Fruit fly (Drosophila melanogaster) whole organism, embryonic: ENCODE results near the gene CG8112.

ENCODE experiments used
- Ada2b ChIP-seq: fragments of 200-800 bp; sonication (Bioruptor generic); IDR thresholded peaks from 2 replicates; pipeline ENCODE4 v1.3.6; 2022; ENCODE audit warnings: missing biosample characterization, missing genetic modification characterization
- Antp ChIP-seq: fragments of 200-800 bp; sonication (Bioruptor generic); optimal IDR thresholded peaks from 3 replicates; lab custom pipeline; 2016; ENCODE audit warnings: missing biosample characterization, missing genetic modification characterization
- Atf-2 ChIP-seq: fragments of 200-800 bp; sonication (Bioruptor generic); optimal IDR thresholded peaks from 2 replicates; lab custom pipeline; 2016; ENCODE audit warnings: missing biosample characterization, missing genetic modification characterization
- B-H1 ChIP-seq: fragments of 200-800 bp; sonication (Bioruptor generic); IDR thresholded peaks from 3 replicates; pipeline ENCODE4 v1.3.6; 2022; ENCODE audit warnings: missing biosample characterization, missing genetic modification characterization
- Bdp1 ChIP-seq: fragments of 200-800 bp; sonication (Bioruptor generic); optimal IDR thresholded peaks from 3 replicates; lab custom pipeline; 2016; ENCODE audit warnings: missing biosample characterization, missing genetic modification characterization
- Blimp-1 ChIP-seq: fragments of 200-800 bp; sonication (Bioruptor generic); optimal IDR thresholded peaks from 3 replicates; lab custom pipeline; 2018; ENCODE audit warnings: missing biosample characterization, missing genetic modification characterization, mild to moderate bottlenecking, moderate library complexity, missing genetic modification reagents
- Bteb2 ChIP-seq: fragments of 200-800 bp; sonication (Bioruptor generic); optimal IDR thresholded peaks from 2 replicates; lab custom pipeline; 2016; ENCODE audit warnings: missing biosample characterization, missing genetic modification characterization
- CG10959 ChIP-seq: fragments of 200-800 bp; sonication (Bioruptor generic); IDR thresholded peaks from 2 replicates; pipeline ENCODE4 v1.3.6; 2022; ENCODE audit warnings: missing biosample characterization, missing genetic modification characterization
- CG12744 ChIP-seq: fragments of 200-800 bp; sonication (Bioruptor generic); optimal IDR thresholded peaks from 2 replicates; lab custom pipeline; 2016; ENCODE audit warnings: missing biosample characterization, missing genetic modification characterization
- CG12942 ChIP-seq: fragments of 200-800 bp; sonication (Bioruptor generic); optimal IDR thresholded peaks from 3 replicates; lab custom pipeline; 2016; ENCODE audit warnings: missing biosample characterization, missing genetic modification characterization
- CG15011 ChIP-seq: fragments of 200-800 bp; sonication (Bioruptor generic); optimal IDR thresholded peaks from 3 replicates; lab custom pipeline; 2018; ENCODE audit warnings: missing biosample characterization, mild to moderate bottlenecking, missing genetic modification characterization
- CG15269 ChIP-seq: fragments of 200-800 bp; sonication (Bioruptor generic); optimal IDR thresholded peaks from 2 replicates; lab custom pipeline; 2018; ENCODE audit warnings: missing biosample characterization, mild to moderate bottlenecking, missing genetic modification characterization, moderate library complexity
- CG15479 ChIP-seq: fragments of 200-800 bp; sonication (Bioruptor generic); optimal IDR thresholded peaks from 3 replicates; lab custom pipeline; 2019; ENCODE audit warnings: missing biosample characterization, mild to moderate bottlenecking, missing genetic modification characterization, moderate library complexity
- CG15514 ChIP-seq: fragments of 200-800 bp; sonication (Bioruptor generic); optimal IDR thresholded peaks from 3 replicates; lab custom pipeline; 2017; ENCODE audit warnings: missing biosample characterization, missing genetic modification characterization, mild to moderate bottlenecking, moderate library complexity, missing genetic modification reagents
- CG2712 ChIP-seq: fragments of 200-800 bp; optimal IDR thresholded peaks from 3 replicates; lab custom pipeline; 2019; ENCODE audit warnings: missing biosample characterization, mild to moderate bottlenecking, missing genetic modification characterization, moderate library complexity
- CG32767 ChIP-seq: fragments of 200-800 bp; sonication (Bioruptor generic); IDR thresholded peaks from 2 replicates; pipeline ENCODE4 v1.3.6; 2022; ENCODE audit warnings: missing biosample characterization, missing genetic modification characterization
- CG33213 ChIP-seq: fragments of 200-800 bp; sonication (Bioruptor generic); optimal IDR thresholded peaks from 3 replicates; lab custom pipeline; 2016; ENCODE audit warnings: missing biosample characterization, missing genetic modification characterization
- CG4404 ChIP-seq: fragments of 200-800 bp; sonication (Bioruptor generic); IDR thresholded peaks from 2 replicates; pipeline ENCODE4 v1.3.6; 2022; ENCODE audit warnings: missing biosample characterization, missing genetic modification characterization
- CG6689 ChIP-seq: fragments of 200-800 bp; sonication (Bioruptor generic); IDR thresholded peaks from 2 replicates; pipeline ENCODE4 v1.3.6; 2022; ENCODE audit warnings: missing biosample characterization, missing genetic modification characterization
- CG7357 ChIP-seq: fragments of 200-800 bp; sonication (Bioruptor generic); IDR thresholded peaks from 3 replicates; pipeline ENCODE4 v1.3.6; 2022; ENCODE audit warnings: missing biosample characterization, missing genetic modification characterization
- CG7372 ChIP-seq: fragments of 200-800 bp; sonication (Bioruptor generic); IDR thresholded peaks from 2 replicates; pipeline ENCODE4 v1.3.6; 2022; ENCODE audit warnings: missing biosample characterization, missing genetic modification characterization
- CG7987 ChIP-seq: fragments of 200-800 bp; sonication (Bioruptor generic); optimal IDR thresholded peaks from 2 replicates; lab custom pipeline; 2018; ENCODE audit warnings: missing biosample characterization, mild to moderate bottlenecking, missing genetic modification characterization, moderate library complexity
- CG8290 ChIP-seq, 3 experiments: fragments of 200-800 bp; sonication (Bioruptor generic); optimal IDR thresholded peaks; 2 replicates each; lab custom pipeline; 2016 to 2019; ENCODE audit warnings: missing biosample characterization in 3 of 3, missing genetic modification characterization in 3 of 3, mild to moderate bottlenecking in 2 of 3, moderate library complexity in 1 of 3
- CG8388 ChIP-seq: fragments of 200-800 bp; sonication (Bioruptor generic); optimal IDR thresholded peaks from 2 replicates; lab custom pipeline; 2019; ENCODE audit warnings: missing biosample characterization, mild to moderate bottlenecking, missing genetic modification characterization, moderate library complexity
- CG8944 ChIP-seq: fragments of 200-800 bp; sonication (Bioruptor generic); optimal IDR thresholded peaks from 3 replicates; lab custom pipeline; 2016; ENCODE audit warnings: missing biosample characterization, missing genetic modification characterization
- CG9437 ChIP-seq: fragments of 200-800 bp; sonication (Bioruptor generic); optimal IDR thresholded peaks from 2 replicates; lab custom pipeline; 2018; ENCODE audit warnings: missing biosample characterization, mild to moderate bottlenecking, missing genetic modification characterization
- CG9817 ChIP-seq: fragments of 200-800 bp; sonication (Bioruptor generic); optimal IDR thresholded peaks from 2 replicates; lab custom pipeline; 2018; ENCODE audit warnings: missing biosample characterization, mild to moderate bottlenecking, missing genetic modification characterization, moderate library complexity
- CHES-1-like ChIP-seq: fragments of 200-800 bp; sonication (Bioruptor generic); optimal IDR thresholded peaks from 2 replicates; lab custom pipeline; 2016; ENCODE audit warnings: missing biosample characterization, missing genetic modification characterization
- Ets65A ChIP-seq: fragments of 200-800 bp; sonication (Bioruptor generic); peaks from one replicate; lab custom pipeline; 2016; ENCODE audit warnings: missing biosample characterization, missing genetic modification characterization
- H15 ChIP-seq: fragments of 200-800 bp; sonication (Bioruptor generic); IDR thresholded peaks from 3 replicates; pipeline ENCODE4 v1.3.6; 2022; ENCODE audit warnings: missing biosample characterization, missing genetic modification characterization
- Hmx ChIP-seq: fragments of 200-800 bp; sonication (Bioruptor generic); optimal IDR thresholded peaks from 2 replicates; lab custom pipeline; 2016; ENCODE audit warnings: missing biosample characterization, missing genetic modification characterization
- Lpt ChIP-seq: fragments of >200 bp; optimal IDR thresholded peaks from 2 replicates; lab custom pipeline; 2018; ENCODE audit warnings: missing biosample characterization, missing genetic modification characterization
- Meics ChIP-seq: fragments of 200-800 bp; sonication (Bioruptor generic); optimal IDR thresholded peaks from 2 replicates; lab custom pipeline; 2017; ENCODE audit warnings: missing biosample characterization, mild to moderate bottlenecking, missing genetic modification characterization
- NfI ChIP-seq: fragments of 200-800 bp; sonication (Bioruptor generic); optimal IDR thresholded peaks from 3 replicates; lab custom pipeline; 2018; ENCODE audit warnings: missing biosample characterization, mild to moderate bottlenecking, missing genetic modification characterization, moderate library complexity
- Rx ChIP-seq: fragments of 200-800 bp; sonication (Bioruptor generic); IDR thresholded peaks from 2 replicates; pipeline ENCODE4 v1.3.6; 2022; ENCODE audit warnings: missing biosample characterization, missing genetic modification characterization
- Six4 ChIP-seq: fragments of 200-800 bp; sonication (Bioruptor generic); optimal IDR thresholded peaks from 2 replicates; lab custom pipeline; 2016; ENCODE audit warnings: missing biosample characterization, missing genetic modification characterization
- Sox100B ChIP-seq: fragments of 200-800 bp; sonication (Bioruptor generic); optimal IDR thresholded peaks from 3 replicates; lab custom pipeline; 2018; ENCODE audit warnings: missing biosample characterization, mild to moderate bottlenecking, missing genetic modification characterization
- bigmax ChIP-seq: fragments of 200-800 bp; sonication (Bioruptor generic); optimal IDR thresholded peaks from 2 replicates; lab custom pipeline; 2018; ENCODE audit warnings: missing biosample characterization, mild to moderate bottlenecking, missing genetic modification characterization
- crol ChIP-seq: fragments of 200-800 bp; sonication (Bioruptor generic); IDR thresholded peaks from 2 replicates; pipeline ENCODE4 v1.3.6; 2022; ENCODE audit warnings: missing biosample characterization, missing genetic modification characterization
- gcm ChIP-seq: fragments of 200-800 bp; sonication (Bioruptor generic); optimal IDR thresholded peaks from 2 replicates; lab custom pipeline; 2019; ENCODE audit warnings: missing biosample characterization, mild to moderate bottlenecking, missing genetic modification characterization, moderate library complexity
- hbn ChIP-seq: fragments of 200-800 bp; sonication (Bioruptor generic); IDR thresholded peaks from 2 replicates; pipeline ENCODE4 v1.3.6; 2022; ENCODE audit warnings: missing biosample characterization, missing genetic modification characterization; ENCODE audit not compliant: partially characterized antibody
- maf-S ChIP-seq: fragments of 200-800 bp; sonication (Bioruptor generic); optimal IDR thresholded peaks from 2 replicates; lab custom pipeline; 2016; ENCODE audit warnings: missing biosample characterization, missing genetic modification characterization
- mam ChIP-seq: fragments of 200-800 bp; sonication (Bioruptor generic); optimal IDR thresholded peaks from 3 replicates; lab custom pipeline; 2016; ENCODE audit warnings: missing biosample characterization, missing genetic modification characterization
- odd ChIP-seq: fragments of 200-800 bp; sonication (Bioruptor generic); optimal IDR thresholded peaks from 2 replicates; lab custom pipeline; 2017; ENCODE audit warnings: missing biosample characterization, mild to moderate bottlenecking, missing genetic modification characterization
- pum ChIP-seq: fragments of 200-800 bp; sonication (Bioruptor generic); optimal IDR thresholded peaks from 2 replicates; lab custom pipeline; 2016; ENCODE audit warnings: missing biosample characterization, missing genetic modification characterization
- rib ChIP-seq: fragments of 200-800 bp; sonication (Bioruptor generic); IDR thresholded peaks from 2 replicates; pipeline ENCODE4 v1.3.6; 2022; ENCODE audit warnings: missing biosample characterization, missing genetic modification characterization
- salm ChIP-seq: fragments of 200-800 bp; sonication (Bioruptor generic); optimal IDR thresholded peaks from 2 replicates; lab custom pipeline; 2018; ENCODE audit warnings: missing biosample characterization, mild to moderate bottlenecking, missing genetic modification characterization
- shn ChIP-seq: fragments of 200-800 bp; sonication (Bioruptor generic); optimal IDR thresholded peaks from 3 replicates; lab custom pipeline; 2016; ENCODE audit warnings: missing biosample characterization, missing genetic modification characterization
- sob ChIP-seq: fragments of 200-800 bp; sonication (Bioruptor generic); IDR thresholded peaks from 2 replicates; pipeline ENCODE4 v1.3.6; 2022; ENCODE audit warnings: missing biosample characterization, missing genetic modification characterization
- tgo ChIP-seq: fragments of 200-800 bp; sonication (Bioruptor generic); IDR thresholded peaks from 3 replicates; pipeline ENCODE4 v1.3.6; 2022; ENCODE audit warnings: missing biosample characterization, missing genetic modification characterization
- tin ChIP-seq: fragments of 200-800 bp; sonication (Bioruptor generic); optimal IDR thresholded peaks from 3 replicates; lab custom pipeline; 2016; ENCODE audit warnings: missing biosample characterization, missing genetic modification characterization
- vfl ChIP-seq: fragments of 200-800 bp; sonication (Bioruptor generic); optimal IDR thresholded peaks from 2 replicates; lab custom pipeline; 2016; ENCODE audit warnings: missing biosample characterization, missing genetic modification characterization

The CG8112 gene

dm6 chr3R:8746354-8746753 is 33.6 kb downstream of the CG8112 start (continued):
- TF ChIP-seq CG7357 (GFP tag; lab: Robert Waterston, UW) (no peak), Ets65A (GFP tag; lab: Kevin White, UChicago) (no peak), Blimp-1 (GFP tag; lab: Kevin White, UChicago) (peak; percentile 74), gcm (peak; percentile 53), odd (GFP tag; lab: Kevin White, UChicago) (no peak), Meics (GFP tag; lab: Kevin White, UChicago) (peak; percentile 46), NfI (peak; percentile 16), H15 (GFP tag; lab: Robert Waterston, UW) (peak; percentile 36; the same call in 1 of the 3 replicates), CG32767 (GFP tag; lab: Robert Waterston, UW) (no peak), mam (GFP tag; lab: Kevin White, UChicago) (no peak), CG6689 (peak; percentile 63), salm (peak; percentile 51), CG10959 (peak; percentile 59; the same call in 1 of the 2 replicates), CHES-1-like (GFP tag; lab: Kevin White, UChicago) (no peak), Bteb2 (GFP tag; lab: Kevin White, UChicago) (no peak), bigmax (no peak), CG4404 (GFP tag; lab: Robert Waterston, UW) (peak; percentile 52), Lpt (GFP tag; lab: Kevin White, UChicago) (no peak), CG2712 (peak; percentile 76), CG33213 (GFP tag; lab: Kevin White, UChicago) (no peak), CG8388 (GFP tag; lab: Kevin White, UChicago) (peak; percentile 80), maf-S (no peak), CG7372 (GFP tag; lab: Robert Waterston, UW) (no peak), CG12942 (GFP tag; lab: Kevin White, UChicago) (peak; percentile 43), Hmx (GFP tag; lab: Kevin White, UChicago) (no peak), CG15269 (tag; lab: Kevin White, UChicago) (peak; percentile 43), CG9817 (tag; lab: Kevin White, UChicago) (no peak), tin (peak; percentile 64), CG8290 (GFP tag; optimal IDR thresholded peaks at IDR 0.05; lab: Kevin White, UChicago) (peak; percentile 54), CG8290 (tag; optimal IDR thresholded peaks at IDR 0.05; lab: Kevin White, UChicago) (no peak), Ada2b (GFP tag; lab: Robert Waterston, UW) (peak; percentile 73), shn (GFP tag; lab: Kevin White, UChicago) (no peak), pum (no peak), B-H1 (GFP tag; lab: Robert Waterston, UW) (peak; percentile 31; the same call in 2 of the 3 replicates), CG9437 (GFP tag; lab: Kevin White, UChicago) (no peak), CG8944 (GFP tag; lab: Kevin White, UChicago) (no peak), Six4 (GFP tag; lab: Kevin White, UChicago) (peak; percentile 56), Rx (GFP tag; lab: Robert Waterston, UW) (no peak), crol (GFP tag; lab: Robert Waterston, UW) (no peak), tgo (GFP tag; lab: Robert Waterston, UW) (peak; percentile 60), Sox100B (peak; percentile 68), Atf-2 (GFP tag; lab: Kevin White, UChicago) (no peak), CG12744 (GFP tag; lab: Kevin White, UChicago) (no peak), hbn (GFP tag; lab: Robert Waterston, UW) (no peak), vfl (GFP tag; lab: Kevin White, UChicago) (no peak), sob (GFP tag; lab: Robert Waterston, UW) (peak; percentile 55; the same call in 1 of the 2 replicates), CG15479 (GFP tag; lab: Kevin White, UChicago) (peak; percentile 24), rib (GFP tag; lab: Robert Waterston, UW) (no peak), CG15514 (GFP tag; lab: Kevin White, UChicago) (peak; percentile 21), CG15011 (GFP tag; lab: Kevin White, UChicago) (peak; percentile 14), Bdp1 (GFP tag; lab: Kevin White, UChicago) (no peak), CG7987 (GFP tag; lab: Kevin White, UChicago) (no peak), Antp (GFP tag; lab: Kevin White, UChicago) (no peak)
